Worm (Caenorhabditis elegans) whole organism, L1 larva: ENCODE results near the gene msp-81.

Experiments
- aly-2 ChIP-seq: fragments of 150-350 bp; optimal IDR thresholded peaks from 2 replicates; lab custom pipeline; 2014; ENCODE audit warnings: missing biosample characterization, missing genetic modification characterization
- ama-1 ChIP-seq: fragments of 150-350 bp; optimal IDR thresholded peaks from 2 replicates; lab custom pipeline; 2014
- egl-27 ChIP-seq, 2 experiments: fragments of 150-350 bp in 1 of 2; sonication (generic microtip); optimal IDR thresholded peaks; 3 replicates each; lab custom pipeline; 2017 to 2018; ENCODE audit warnings: missing biosample characterization in 2 of 2, missing genetic modification characterization in 2 of 2, missing genetic modification reagents in 2 of 2
- elt-3 ChIP-seq, 6 experiments: fragments of 150-350 bp in 1 of 6; sonication (generic microtip); optimal IDR thresholded peaks; 2 replicates each; lab custom pipeline; 2017 to 2018; ENCODE audit warnings: missing biosample characterization in 6 of 6, missing genetic modification characterization in 6 of 6, inconsistent platforms in 1 of 6
- fkh-10 ChIP-seq: sonication (generic microtip); optimal IDR thresholded peaks from 2 replicates; lab custom pipeline; 2017; ENCODE audit warnings: missing biosample characterization, missing genetic modification reagents, missing genetic modification characterization
- jun-1 ChIP-seq: fragments of 150-350 bp; optimal IDR thresholded peaks from 2 replicates; lab custom pipeline; 2014; ENCODE audit warnings: missing biosample characterization, missing genetic modification reagents, missing genetic modification characterization
- lin-35 ChIP-seq, 2 experiments: fragments of 150-350 bp; optimal IDR thresholded peaks; 2 replicates each; lab custom pipeline; 2014; ENCODE audit warnings: missing biosample characterization in 2 of 2, missing genetic modification characterization in 2 of 2, missing genetic modification reagents in 2 of 2
- lin-39 ChIP-seq: fragments of 150-350 bp; optimal IDR thresholded peaks from 2 replicates; lab custom pipeline; 2014; ENCODE audit warnings: missing biosample characterization, missing genetic modification reagents, missing genetic modification characterization
- nhr-11 ChIP-seq: fragments of 150-350 bp; optimal IDR thresholded peaks from 2 replicates; lab custom pipeline; 2014; ENCODE audit warnings: missing biosample characterization, missing genetic modification characterization
- nhr-77 ChIP-seq: fragments of 150-350 bp; optimal IDR thresholded peaks from 2 replicates; lab custom pipeline; 2014; ENCODE audit warnings: missing biosample characterization, missing genetic modification characterization

ce11 chrIV:9825196-9825744 is 10.9 kb downstream of the msp-81 start, which contains the start of gene mtr-4:
- TF ChIP-seq elt-3 (tag; optimal IDR thresholded peaks at IDR 0.05; lab: Kevin White, UChicago) (no peak), lin-35 (GFP tag; optimal IDR thresholded peaks at IDR 0.05; lab: Kevin White, UChicago) (peak; percentile 40 to 63), egl-27 (tag; optimal IDR thresholded peaks at IDR 0.05; lab: Kevin White, UChicago) (no peak), ama-1 (lab: Kevin White, UChicago) (no peak), nhr-77 (tag; lab: Kevin White, UChicago) (no peak), fkh-10 (GFP tag; lab: Kevin White, UChicago) (no peak), jun-1 (no peak), nhr-11 (tag; lab: Kevin White, UChicago) (no peak), aly-2 (tag; lab: Kevin White, UChicago) (no peak), lin-39 (tag; lab: Kevin White, UChicago) (no peak)
